Fruit fly (Drosophila melanogaster): ENCODE measurements around the gene Usp7.

Gene Usp7

dm6 chrX:12028825-12029514, at the start of gene Usp7:
TSS of gene Usp7 (minus strand) at chrX:12029032.
- TF ChIP-seq CG8478 (optimal IDR thresholded peaks at IDR 0.05) (no peak), CTCF (optimal IDR thresholded peaks at IDR 0.05) (peak in 1 of 2 experiments; percentile 31)

DNA sequence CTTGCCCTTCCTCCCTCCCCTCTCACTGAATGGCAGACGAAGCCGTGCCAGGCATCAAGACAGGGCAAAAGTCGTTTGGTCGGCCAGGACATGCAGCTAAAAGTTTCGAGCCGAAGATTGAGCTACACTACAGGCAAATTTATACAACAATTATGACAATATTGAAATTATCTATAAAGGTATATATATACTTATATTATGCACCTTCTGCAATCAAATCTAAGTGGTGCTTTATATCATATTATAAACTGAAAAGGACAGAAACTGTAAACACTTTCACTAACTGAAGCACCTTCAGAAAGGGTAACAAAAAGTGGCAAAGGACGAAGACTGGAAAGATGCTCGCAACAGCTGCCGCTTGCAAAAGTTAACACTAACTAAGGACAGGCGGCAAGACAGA, 47.4 kb upstream of the Usp7 start:
- no peak for TF ChIP-seq CTCF (optimal IDR thresholded peaks at IDR 0.05)
- no peak for TF ChIP-seq CG8478 (optimal IDR thresholded peaks at IDR 0.05)

- no peak for TF ChIP-seq CTCF (optimal IDR thresholded peaks at IDR 0.05)
- no peak for TF ChIP-seq CG8478 (optimal IDR thresholded peaks at IDR 0.05)
These were observed 46.7 kb upstream of the Usp7 start for dm6 chrX:12075569-12075968.

dm6 chrX:12073637-12074036, 44.8 kb upstream of the Usp7 start:
- TF ChIP-seq CG8478 (optimal IDR thresholded peaks at IDR 0.05), result no peak
- TF ChIP-seq CTCF (optimal IDR thresholded peaks at IDR 0.05), result no peak

dm6 chrX:12072718-12073117, 43.9 kb upstream of the Usp7 start, which contains the start of gene moon:
TSS of gene moon (minus strand) at chrX:12072818.
- TF ChIP-seq CG8478 (optimal IDR thresholded peaks at IDR 0.05) (no peak), CTCF (optimal IDR thresholded peaks at IDR 0.05) (no peak)

dm6 chrX:12070137-12070536, 41.3 kb upstream of the Usp7 start, which contains the start of gene CG34323:
TSS of gene CG34323 (plus strand) at chrX:12070437.
- TF ChIP-seq CTCF (optimal IDR thresholded peaks at IDR 0.05) (no peak), CG8478 (optimal IDR thresholded peaks at IDR 0.05) (no peak)

- TF ChIP-seq CG8478 (optimal IDR thresholded peaks at IDR 0.05) (no peak), CTCF (optimal IDR thresholded peaks at IDR 0.05) (no peak)
These were observed 30.7 kb upstream of the Usp7 start, which contains the start of gene Muc11A for dm6 chrX:12059495-12059894. TSS of gene Muc11A (plus strand) at chrX:12059795.

DNA sequence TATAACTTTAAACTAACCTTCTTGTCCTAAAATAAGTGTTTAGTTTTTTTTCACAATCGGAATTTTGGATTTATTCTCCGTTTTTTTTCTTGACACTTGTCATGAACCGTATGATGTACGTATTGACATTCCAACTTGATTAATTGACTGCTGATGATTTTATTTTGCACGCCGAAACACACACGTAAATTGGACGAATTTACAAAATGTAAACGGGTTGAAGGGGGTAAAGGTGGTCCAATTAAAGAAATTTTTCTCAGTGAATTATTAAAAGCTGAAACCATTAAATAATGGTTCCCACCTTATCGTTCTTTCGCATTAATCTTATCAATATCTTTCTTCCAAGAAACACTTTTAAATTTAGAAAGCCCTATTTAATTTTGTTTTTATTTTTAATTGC, 27.7 kb upstream of the Usp7 start, which contains the start of gene Uch-L5R:
Gene Uch-L5R, minus strand, starts transcription at position 101 of the 400 bp plus-strand sequence.
- TF ChIP-seq CG8478 (optimal IDR thresholded peaks at IDR 0.05) (no peak), CTCF (optimal IDR thresholded peaks at IDR 0.05) (no peak)

- TF ChIP-seq CG8478 (optimal IDR thresholded peaks at IDR 0.05) (no peak), CTCF (optimal IDR thresholded peaks at IDR 0.05) (no peak)
These were observed 21.5 kb upstream of the Usp7 start for dm6 chrX:12050292-12050691.

dm6 chrX:12043398-12043797, 14.6 kb upstream of the Usp7 start, which contains the start of gene Ten-a:
TSS of gene Ten-a (plus strand) at chrX:12043698.
- TF ChIP-seq CTCF (optimal IDR thresholded peaks at IDR 0.05) (no peak), CG8478 (optimal IDR thresholded peaks at IDR 0.05) (no peak)

- TF ChIP-seq CTCF (optimal IDR thresholded peaks at IDR 0.05), result peak in 1 of 2 experiments; percentile 33
- TF ChIP-seq CG8478 (optimal IDR thresholded peaks at IDR 0.05), result no peak
These were observed 6.4 kb upstream of the Usp7 start for dm6 chrX:12035207-12035606.

dm6 chrX:12034713-12035112, 5.9 kb upstream of the Usp7 start:
- TF ChIP-seq CG8478 (optimal IDR thresholded peaks at IDR 0.05) (no peak), CTCF (optimal IDR thresholded peaks at IDR 0.05) (no peak)

- TF ChIP-seq CTCF (optimal IDR thresholded peaks at IDR 0.05), result no peak
- no peak for TF ChIP-seq CG8478 (optimal IDR thresholded peaks at IDR 0.05)
These were observed 3.4 kb upstream of the Usp7 start, which contains the start of gene Cyp318a1 for dm6 chrX:12032136-12032682. TSS of gene Cyp318a1 (plus strand) at chrX:12032632.

DNA sequence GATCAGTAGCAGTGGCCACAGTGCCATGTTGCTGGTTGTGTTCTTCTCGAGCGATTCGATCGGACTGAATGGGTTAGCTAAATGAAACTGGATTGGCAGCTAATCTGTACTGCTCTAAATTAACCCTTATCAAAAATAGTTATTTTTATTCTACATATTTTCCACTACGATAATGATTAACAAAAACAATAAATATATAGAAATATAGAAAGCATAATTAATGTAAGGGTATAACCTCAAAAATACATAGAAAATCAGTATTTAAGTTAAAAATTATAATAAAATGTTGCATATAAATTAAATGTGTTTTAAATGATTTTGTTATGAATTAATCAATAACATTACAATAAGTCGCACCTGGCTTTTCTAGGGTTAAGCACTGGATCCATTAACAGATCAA, 2.6 kb upstream of the Usp7 start, which contains the start of gene Cyp311a1:
Gene Cyp311a1, minus strand, starts transcription at position 66 of the 400 bp plus-strand sequence.
- no peak for TF ChIP-seq CTCF (optimal IDR thresholded peaks at IDR 0.05)
- TF ChIP-seq CG8478 (optimal IDR thresholded peaks at IDR 0.05), result no peak

DNA sequence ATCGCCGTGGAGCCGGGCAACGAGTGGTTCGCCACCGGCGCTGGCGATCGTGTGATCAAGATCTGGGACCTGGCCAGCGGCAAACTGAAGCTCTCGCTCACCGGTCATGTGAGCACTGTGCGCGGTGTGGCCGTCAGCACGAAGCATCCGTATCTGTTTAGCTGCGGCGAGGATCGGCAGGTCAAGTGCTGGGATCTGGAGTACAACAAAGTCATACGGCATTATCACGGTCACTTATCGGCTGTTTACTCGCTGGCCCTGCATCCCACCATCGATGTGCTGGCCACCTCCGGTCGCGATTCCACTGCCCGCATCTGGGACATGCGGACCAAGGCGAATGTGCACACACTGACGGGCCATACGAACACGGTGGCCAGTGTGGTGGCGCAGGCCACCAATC, 7.1 kb downstream of the Usp7 start:
- TF ChIP-seq CG8478 (optimal IDR thresholded peaks at IDR 0.05) (no peak), CTCF (optimal IDR thresholded peaks at IDR 0.05) (no peak)

DNA sequence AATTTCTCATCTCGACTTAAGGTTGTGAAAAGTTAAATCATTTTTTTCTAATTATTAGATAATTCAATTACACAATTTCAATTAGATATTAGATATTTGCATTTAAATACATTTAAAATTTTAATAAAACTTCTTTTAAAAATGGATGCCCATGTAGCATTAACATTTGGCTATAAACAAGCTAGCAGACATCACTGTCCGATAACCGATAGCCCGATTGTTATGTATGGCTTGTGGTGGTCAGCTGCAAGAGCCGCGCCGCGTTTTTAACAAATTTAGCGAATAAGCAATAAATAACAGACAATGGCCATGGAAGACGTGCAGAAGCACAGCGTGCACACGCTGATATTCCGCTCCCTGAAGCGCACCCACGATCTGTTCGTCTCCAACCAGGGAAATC, 8.0 kb downstream of the Usp7 start, which contains the start of gene Tango4:
Gene Tango4, plus strand, starts transcription at position 212 of the 400 bp plus-strand sequence.
- TF ChIP-seq CTCF (optimal IDR thresholded peaks at IDR 0.05), result no peak
- no peak for TF ChIP-seq CG8478 (optimal IDR thresholded peaks at IDR 0.05)
